Fruit fly (Drosophila melanogaster): ENCODE measurements around the gene Nedd8.
A peak's percentile ranks its signal among the peaks of the same experiment; 100 is the strongest.

The Nedd8 gene

DNA sequence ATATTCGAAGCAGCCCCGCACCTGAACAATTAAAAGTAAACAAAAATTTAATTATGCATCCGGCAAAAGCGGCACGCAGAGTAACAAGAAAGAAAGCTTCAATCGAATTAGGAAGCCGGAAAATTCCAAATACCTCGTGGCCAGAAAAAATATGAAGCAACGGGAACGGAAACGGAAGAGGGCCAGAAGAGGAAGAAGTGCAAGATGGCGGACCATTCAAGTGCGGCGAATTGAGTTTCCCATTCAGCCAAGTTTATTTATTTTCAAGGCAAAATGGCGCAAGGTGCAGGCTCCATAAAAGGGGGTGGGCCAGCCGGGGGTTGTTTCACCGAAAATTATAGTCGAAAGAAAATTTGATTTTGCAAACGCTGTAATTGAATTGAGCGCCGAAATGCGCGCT lies 17.0 kb downstream of the Nedd8 start (continued):
- no peak for TF ChIP-seq Rx (GFP tag; IDR thresholded peaks at IDR 0.05)
- no peak for TF ChIP-seq Stat92E (GFP tag; optimal IDR thresholded peaks at IDR 0.05)
- no peak for TF ChIP-seq vnd (GFP tag; IDR thresholded peaks at IDR 0.05; ENCODE audit: partially characterized antibody)
- TF ChIP-seq CG12071 (GFP tag; optimal IDR thresholded peaks at IDR 0.05): no peak
- TF ChIP-seq zen (tag; optimal IDR thresholded peaks at IDR 0.05): peak; percentile 43
- TF ChIP-seq CG30403 (GFP tag; optimal IDR thresholded peaks at IDR 0.05): no peak
- TF ChIP-seq CG6175 (GFP tag; IDR thresholded peaks at IDR 0.05): no peak
- no peak for TF ChIP-seq Dip3 (GFP tag; optimal IDR thresholded peaks at IDR 0.05)
- no peak for TF ChIP-seq rib (GFP tag; IDR thresholded peaks at IDR 0.05)
- no peak for TF ChIP-seq Abd-B (GFP tag; optimal IDR thresholded peaks at IDR 0.05)
- TF ChIP-seq nom (GFP tag; optimal IDR thresholded peaks at IDR 0.05): no peak
- TF ChIP-seq mirr (GFP tag; optimal IDR thresholded peaks at IDR 0.05): no peak
- no peak for TF ChIP-seq Neu2 (GFP tag; optimal IDR thresholded peaks at IDR 0.05; ENCODE audit: borderline replicate concordance)
- TF ChIP-seq fru (optimal IDR thresholded peaks at IDR 0.05): no peak
- TF ChIP-seq gsb-n (tag; optimal IDR thresholded peaks at IDR 0.05): peak; percentile 40
- TF ChIP-seq Ravus (GFP tag; IDR thresholded peaks at IDR 0.05): no peak
- TF ChIP-seq CG9932 (GFP tag; IDR thresholded peaks at IDR 0.05): no peak
- TF ChIP-seq CG6689 (GFP tag; IDR thresholded peaks at IDR 0.05): no peak
- no peak for TF ChIP-seq tup (GFP tag; optimal IDR thresholded peaks at IDR 0.05)
- TF ChIP-seq Sox102F (GFP tag; optimal IDR thresholded peaks at IDR 0.05): no peak
- no peak for TF ChIP-seq MBD-R2 (GFP tag; IDR thresholded peaks at IDR 0.05)
- no peak for TF ChIP-seq tgo (GFP tag; IDR thresholded peaks at IDR 0.05)
- no peak for TF ChIP-seq sd (tag; optimal IDR thresholded peaks at IDR 0.05)
- no peak for TF ChIP-seq bbx (GFP tag; IDR thresholded peaks at IDR 0.05; ENCODE audit: partially characterized antibody)
- no peak for TF ChIP-seq croc (GFP tag; conservative IDR thresholded peaks at IDR 0.05)
- TF ChIP-seq exex (tag; optimal IDR thresholded peaks at IDR 0.05): no peak
- TF ChIP-seq CG8478 (optimal IDR thresholded peaks at IDR 0.05): no peak
- no peak for TF ChIP-seq Drgx (GFP tag; IDR thresholded peaks at IDR 0.05)
- TF ChIP-seq CG14441 (GFP tag; IDR thresholded peaks at IDR 0.05): no peak
- TF ChIP-seq gce (GFP tag; IDR thresholded peaks at IDR 0.05): 0 out of 3 replicates have a peak, but pooled peaks have one; percentile 28
- TF ChIP-seq dmrt99B (tag; optimal IDR thresholded peaks at IDR 0.05): no peak
- no peak for TF ChIP-seq CG2875 (GFP tag; optimal IDR thresholded peaks at IDR 0.05)
- TF ChIP-seq CG8359 (GFP tag; optimal IDR thresholded peaks at IDR 0.05; ENCODE audit: borderline replicate concordance): peak; percentile 5
- no peak for TF ChIP-seq CG4360 (GFP tag; IDR thresholded peaks at IDR 0.05)
- TF ChIP-seq CG17328 (GFP tag; IDR thresholded peaks at IDR 0.05): peak; percentile 33; the same call in 1 of the 2 replicates
- TF ChIP-seq az2 (GFP tag; optimal IDR thresholded peaks at IDR 0.05): no peak
- TF ChIP-seq unpg (GFP tag; optimal IDR thresholded peaks at IDR 0.05): no peak
- TF ChIP-seq Scr (GFP tag; IDR thresholded peaks at IDR 0.05; ENCODE audit: partially characterized antibody): no peak
- no peak for TF ChIP-seq lab (GFP tag; optimal IDR thresholded peaks at IDR 0.05)
- no peak for TF ChIP-seq CG2678 (tag; optimal IDR thresholded peaks at IDR 0.05)
- TF ChIP-seq Sox100B (GFP tag; optimal IDR thresholded peaks at IDR 0.05): peak; percentile 18
- no peak for TF ChIP-seq CG17829 (tag; optimal IDR thresholded peaks at IDR 0.05)
- 0 out of 2 replicates have a peak, but pooled peaks have one; percentile 17 for TF ChIP-seq ttk (GFP tag; IDR thresholded peaks at IDR 0.05)
- TF ChIP-seq kah (GFP tag; optimal IDR thresholded peaks at IDR 0.05): no peak
- TF ChIP-seq knrl (GFP tag; IDR thresholded peaks at IDR 0.05; ENCODE audit: partially characterized antibody): no peak
- no peak for TF ChIP-seq sr (GFP tag; IDR thresholded peaks at IDR 0.05)
- no peak for TF ChIP-seq HLH3B (GFP tag; IDR thresholded peaks at IDR 0.05)
- no peak for TF ChIP-seq Med (GFP tag)
- no peak for TF ChIP-seq Hmr (GFP tag; optimal IDR thresholded peaks at IDR 0.05)
- TF ChIP-seq CG7963 (GFP tag; IDR thresholded peaks at IDR 0.05; ENCODE audit: partially characterized antibody): no peak
- no peak for TF ChIP-seq Trl (optimal IDR thresholded peaks at IDR 0.05)
- TF ChIP-seq Trl (GFP tag; optimal IDR thresholded peaks at IDR 0.05): no peak

Data from whole organism, embryonic.